Fruit fly (Drosophila melanogaster) whole organism, pupa: ENCODE measurements around the gene CG7299.
A peak's percentile ranks its signal among the peaks of the same experiment; 100 is the strongest.

Source experiments
- CG10348 ChIP-seq: fragments of 200-800 bp; sonication (Bioruptor generic); IDR thresholded peaks from 2 replicates; pipeline ENCODE4 v1.3.6; 2022; ENCODE audit warnings: missing biosample characterization, missing genetic modification characterization
- CG12605 ChIP-seq: fragments of 200-800 bp; sonication (Bioruptor generic); IDR thresholded peaks from 2 replicates; pipeline ENCODE4 v1.3.6; 2022; ENCODE audit warnings: missing biosample characterization, missing genetic modification characterization
- CG13204 ChIP-seq: fragments of 200-800 bp; sonication (Bioruptor generic); optimal IDR thresholded peaks from 2 replicates; lab custom pipeline; 2018; ENCODE audit warnings: missing biosample characterization, mild to moderate bottlenecking, missing genetic modification characterization, moderate library complexity
- CG14655 ChIP-seq: fragments of 200-800 bp; sonication (Bioruptor generic); optimal IDR thresholded peaks from 3 replicates; lab custom pipeline; 2017; ENCODE audit warnings: mild to moderate bottlenecking, missing biosample characterization, missing genetic modification reagents, missing genetic modification characterization
- CG15710 ChIP-seq: fragments of 200-800 bp; sonication (Bioruptor generic); optimal IDR thresholded peaks from 2 replicates; lab custom pipeline; 2018; ENCODE audit warnings: missing biosample characterization, mild to moderate bottlenecking, missing genetic modification characterization, moderate library complexity
- CG17806 ChIP-seq: fragments of 200-800 bp; sonication (Bioruptor generic); optimal IDR thresholded peaks from 2 replicates; lab custom pipeline; 2018; ENCODE audit warnings: missing biosample characterization, mild to moderate bottlenecking, missing genetic modification characterization, moderate library complexity
- CG32121 ChIP-seq: fragments of 200-800 bp; sonication (Bioruptor generic); IDR thresholded peaks from 2 replicates; pipeline ENCODE4 v1.3.6; 2022; ENCODE audit warnings: missing biosample characterization, missing genetic modification characterization
- CG34367 ChIP-seq: fragments of 200-800 bp; sonication (Bioruptor generic); optimal IDR thresholded peaks from 2 replicates; lab custom pipeline; 2018; ENCODE audit warnings: missing biosample characterization, mild to moderate bottlenecking, missing genetic modification characterization
- CG4496 ChIP-seq: fragments of 200-800 bp; sonication (Bioruptor generic); IDR thresholded peaks from 3 replicates; pipeline ENCODE4 v1.3.6; 2022; ENCODE audit warnings: missing biosample characterization, missing genetic modification characterization
- CG8159 ChIP-seq: fragments of 200-800 bp; sonication (Bioruptor generic); optimal IDR thresholded peaks from 3 replicates; lab custom pipeline; 2018; ENCODE audit warnings: missing biosample characterization, mild to moderate bottlenecking, missing genetic modification characterization, moderate library complexity
- CG8301 ChIP-seq: fragments of 200-800 bp; sonication (Bioruptor generic); optimal IDR thresholded peaks from 2 replicates; lab custom pipeline; 2018; ENCODE audit warnings: missing biosample characterization, mild to moderate bottlenecking, missing genetic modification characterization
- CG9948 ChIP-seq: fragments of 200-800 bp; sonication (Bioruptor generic); optimal IDR thresholded peaks from 2 replicates; lab custom pipeline; 2018; ENCODE audit warnings: missing biosample characterization, mild to moderate bottlenecking, missing genetic modification characterization, moderate library complexity
- D1 ChIP-seq: fragments of 200-800 bp; sonication (Bioruptor generic); optimal IDR thresholded peaks from 2 replicates; lab custom pipeline; 2018; ENCODE audit warnings: missing biosample characterization, mild to moderate bottlenecking, missing genetic modification characterization, moderate library complexity
- EcR ChIP-seq: fragments of 200-800 bp; sonication (Bioruptor generic); optimal IDR thresholded peaks from 3 replicates; lab custom pipeline; 2019; ENCODE audit warnings: missing biosample characterization, missing genetic modification characterization, mild to moderate bottlenecking, moderate library complexity, missing genetic modification reagents
- Ets98B ChIP-seq: fragments of 200-800 bp; sonication (Bioruptor generic); IDR thresholded peaks from 2 replicates; pipeline ENCODE4 v1.3.6; 2022; ENCODE audit warnings: missing biosample characterization, missing genetic modification characterization
- Pif1A ChIP-seq: fragments of 200-800 bp; sonication (Bioruptor generic); optimal IDR thresholded peaks from 3 replicates; lab custom pipeline; 2016; ENCODE audit warnings: missing biosample characterization, missing genetic modification characterization
- Pif1B ChIP-seq: fragments of 200-800 bp; sonication (Bioruptor generic); optimal IDR thresholded peaks from 3 replicates; lab custom pipeline; 2016; ENCODE audit warnings: missing biosample characterization, missing genetic modification characterization
- Snoo ChIP-seq: fragments of 200-800 bp; sonication (Bioruptor generic); optimal IDR thresholded peaks from 3 replicates; lab custom pipeline; 2017; ENCODE audit warnings: missing biosample characterization, mild to moderate bottlenecking, missing genetic modification characterization, inconsistent platforms
- fd96Ca ChIP-seq: fragments of 200-800 bp; sonication (Bioruptor generic); IDR thresholded peaks from 3 replicates; pipeline ENCODE4 v1.3.6; 2022; ENCODE audit warnings: missing biosample characterization, missing genetic modification characterization
- gl ChIP-seq: fragments of 200-800 bp; sonication (Bioruptor generic); optimal IDR thresholded peaks from 2 replicates; lab custom pipeline; 2018; ENCODE audit warnings: missing biosample characterization, mild to moderate bottlenecking, missing genetic modification characterization
- rn ChIP-seq: fragments of 200-800 bp; sonication (Bioruptor generic); IDR thresholded peaks from 2 replicates; pipeline ENCODE4 v1.3.6; 2022; ENCODE audit warnings: missing biosample characterization, missing genetic modification characterization

Gene CG7299

DNA sequence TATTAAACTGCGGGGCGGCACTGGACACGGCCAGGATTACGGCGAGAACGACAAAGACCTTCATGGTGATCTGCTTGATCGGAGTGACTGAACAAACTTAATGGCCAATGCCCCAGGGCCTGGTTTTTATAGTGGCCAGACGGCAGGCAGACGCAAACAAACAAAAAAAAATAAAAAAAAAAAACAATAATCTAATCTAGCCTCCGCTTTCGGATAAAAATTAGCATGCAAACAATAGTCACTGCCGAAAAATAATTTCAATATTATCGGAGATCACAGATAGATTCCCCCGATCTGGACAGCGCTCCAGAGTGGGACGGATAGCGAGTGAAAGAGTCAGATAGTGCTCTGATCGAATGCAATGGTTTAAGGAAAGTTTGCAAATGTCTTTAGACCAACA is at the start of gene CG7299:
TSS of gene CG7299 (minus strand) at position 101 of the 400 bp plus-strand sequence.
- TF ChIP-seq rn (GFP tag; lab: Robert Waterston, UW): no peak
- TF ChIP-seq Snoo (tag; lab: Kevin White, UChicago): no peak
- no peak for TF ChIP-seq CG15710 (tag; lab: Kevin White, UChicago)
- no peak for TF ChIP-seq gl
- no peak for TF ChIP-seq CG4496
- TF ChIP-seq CG14655 (GFP tag; lab: Kevin White, UChicago): no peak
- TF ChIP-seq Pif1B (GFP tag; lab: Kevin White, UChicago): no peak
- TF ChIP-seq Ets98B (GFP tag; lab: Robert Waterston, UW): no peak
- no peak for TF ChIP-seq CG17806 (tag; lab: Kevin White, UChicago)
- no peak for TF ChIP-seq CG9948 (tag; lab: Kevin White, UChicago)
- TF ChIP-seq D1 (tag; lab: Kevin White, UChicago): no peak
- no peak for TF ChIP-seq CG32121 (GFP tag; lab: Robert Waterston, UW)
- TF ChIP-seq, all 21 proteins: peak for 0

DNA sequence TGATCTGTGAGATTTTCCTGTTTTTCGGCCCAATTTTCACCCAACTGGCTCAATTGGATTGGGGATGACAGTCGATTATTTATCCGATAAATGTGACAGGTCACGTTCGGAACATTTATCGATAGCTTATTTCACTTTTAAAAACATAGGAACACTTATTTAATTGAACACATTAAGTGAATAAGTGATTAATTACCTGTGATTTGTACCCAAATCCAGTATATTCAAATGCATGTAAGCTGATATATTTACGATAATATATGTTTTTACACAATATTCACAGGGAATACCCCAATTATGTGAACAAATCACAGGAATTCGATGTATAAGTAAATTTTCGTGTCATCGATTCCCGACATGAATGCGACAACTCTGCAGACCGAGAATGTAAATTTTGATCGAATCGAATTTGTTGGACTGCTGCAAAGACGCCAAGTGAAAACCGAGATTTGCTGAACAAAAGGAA is 48.2 kb upstream of the CG7299 start, which contains the start of the genes EMC3 and Dpy-30L1:
TSS of gene EMC3 (minus strand) at position 81 of the 466 bp plus-strand sequence.
TSS of gene Dpy-30L1 (plus strand) at position 311 of the 466 bp plus-strand sequence.
- TF ChIP-seq CG4496: peak; percentile 20; the same call in 1 of the 3 replicates
- no peak for TF ChIP-seq rn (GFP tag; lab: Robert Waterston, UW)
- peak; percentile 43; the same call in 1 of the 2 replicates for TF ChIP-seq Ets98B (GFP tag; lab: Robert Waterston, UW)
- no peak for TF ChIP-seq CG14655 (GFP tag; lab: Kevin White, UChicago)
- TF ChIP-seq Snoo (tag; lab: Kevin White, UChicago): peak; percentile 27
- TF ChIP-seq CG15710 (tag; lab: Kevin White, UChicago): peak; percentile 53
- peak; percentile 5 for TF ChIP-seq CG9948 (tag; lab: Kevin White, UChicago)
- TF ChIP-seq CG17806 (tag; lab: Kevin White, UChicago): peak; percentile 35

DNA sequence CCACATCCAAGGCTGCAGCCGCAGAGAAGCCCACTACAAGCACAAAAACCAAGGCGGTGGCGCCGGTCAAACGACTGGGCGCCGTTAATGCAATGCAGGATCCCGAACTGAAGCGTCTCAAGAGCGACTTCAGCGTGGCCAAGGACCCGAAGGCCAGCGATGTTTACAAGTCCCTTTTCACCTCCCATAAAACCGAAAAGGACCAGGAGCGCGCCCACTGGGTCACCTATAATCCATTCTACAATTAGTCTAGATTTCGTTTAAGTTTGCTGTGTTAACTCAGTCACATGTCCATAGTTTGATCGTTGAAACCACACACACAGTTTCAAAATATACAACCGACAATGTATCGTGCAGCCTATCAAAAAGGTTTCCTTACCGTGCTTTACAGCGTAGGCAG is 45.7 kb upstream of the CG7299 start, which contains the start of gene CG17118:
TSS of gene CG17118 (plus strand) at position 301 of the 400 bp plus-strand sequence.
- TF ChIP-seq CG10348 (no peak), fd96Ca (GFP tag; lab: Robert Waterston, UW) (no peak), CG17806 (tag; lab: Kevin White, UChicago) (no peak), Pif1A (GFP tag; lab: Kevin White, UChicago) (no peak), CG13204 (GFP tag; lab: Kevin White, UChicago) (no peak), CG12605 (GFP tag; lab: Robert Waterston, UW) (no peak), rn (GFP tag; lab: Robert Waterston, UW) (no peak), CG15710 (tag; lab: Kevin White, UChicago) (no peak), CG9948 (tag; lab: Kevin White, UChicago) (no peak), CG34367 (tag; lab: Kevin White, UChicago) (no peak), Ets98B (GFP tag; lab: Robert Waterston, UW) (no peak), Snoo (tag; lab: Kevin White, UChicago) (no peak), gl (no peak), CG14655 (GFP tag; lab: Kevin White, UChicago) (no peak), CG8159 (tag; lab: Kevin White, UChicago) (no peak), EcR (GFP tag; lab: Kevin White, UChicago) (no peak), Pif1B (GFP tag; lab: Kevin White, UChicago) (no peak), D1 (tag; lab: Kevin White, UChicago) (no peak), CG32121 (GFP tag; lab: Robert Waterston, UW) (no peak), CG8301 (no peak)

DNA sequence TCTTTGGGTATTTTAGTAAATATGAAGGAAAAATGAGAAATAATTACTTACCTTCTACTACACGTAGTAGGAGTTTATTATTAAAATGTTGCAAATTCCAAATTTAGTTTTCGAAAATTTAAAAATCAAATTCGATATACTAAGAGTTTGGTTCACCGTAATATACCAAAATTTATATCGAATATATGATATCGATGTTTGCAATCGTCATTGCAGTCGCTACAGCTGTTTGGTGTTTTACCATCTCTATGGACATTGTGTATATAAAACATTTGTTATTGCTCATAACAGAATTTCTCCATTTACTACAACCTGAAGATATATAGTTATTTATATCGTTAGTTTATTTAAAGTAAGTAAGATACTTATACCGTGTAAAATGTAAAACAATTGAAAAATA is 44.5 kb upstream of the CG7299 start, which contains the start of gene CG6443:
TSS of gene CG6443 (plus strand) at position 228 of the 400 bp plus-strand sequence.
- TF ChIP-seq CG4496 (no peak), Pif1A (GFP tag; lab: Kevin White, UChicago) (no peak), CG12605 (GFP tag; lab: Robert Waterston, UW) (no peak)
- TF ChIP-seq, all 21 proteins: peak for 0

DNA sequence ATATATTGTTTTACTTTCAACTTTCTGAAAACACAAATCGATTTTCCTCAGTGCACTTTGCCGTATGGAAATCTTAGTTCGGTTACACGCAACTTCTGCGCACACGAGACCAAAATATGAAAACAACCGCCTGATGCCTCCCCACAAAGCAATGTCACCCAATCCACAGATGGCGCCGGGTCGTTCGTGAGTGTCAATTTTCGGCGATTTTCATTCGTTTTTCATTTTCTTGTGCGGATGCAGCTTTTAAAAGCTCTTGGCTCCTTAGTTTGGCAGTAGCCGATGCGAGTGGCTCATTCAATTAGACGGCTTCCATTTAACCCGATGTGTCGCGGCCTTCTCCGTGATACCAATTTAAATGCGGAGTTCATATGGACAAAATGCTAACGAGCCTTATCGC is 39.7 kb upstream of the CG7299 start, which contains the start of gene CG6431:
TSS of gene CG6431 (plus strand) at position 301 of the 400 bp plus-strand sequence.
- TF ChIP-seq CG34367 (tag; lab: Kevin White, UChicago) (no peak), CG15710 (tag; lab: Kevin White, UChicago) (no peak), EcR (GFP tag; lab: Kevin White, UChicago) (no peak), CG13204 (GFP tag; lab: Kevin White, UChicago) (no peak), CG8159 (tag; lab: Kevin White, UChicago) (no peak)

DNA sequence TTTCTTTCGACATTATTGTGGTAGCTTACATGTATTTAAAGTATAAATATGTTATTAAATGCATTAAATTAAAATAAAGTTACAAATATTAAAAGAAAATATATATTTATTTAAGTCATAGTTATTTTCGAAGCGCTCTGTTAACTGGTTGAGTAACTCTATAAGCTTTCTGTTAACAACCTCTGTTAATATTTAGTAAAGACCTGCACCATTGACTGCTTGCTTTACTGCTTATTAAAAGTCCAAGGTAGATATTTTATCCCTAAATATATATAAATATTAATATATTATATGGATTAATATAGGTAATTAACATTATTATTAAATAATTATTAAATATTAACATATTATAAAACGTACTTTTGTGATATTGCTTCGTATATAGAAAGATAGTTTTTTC is 37.3 kb upstream of the CG7299 start:
- TF ChIP-seq CG17806 (tag; lab: Kevin White, UChicago) (no peak), D1 (tag; lab: Kevin White, UChicago) (peak; percentile 56), CG32121 (GFP tag; lab: Robert Waterston, UW) (no peak), Snoo (tag; lab: Kevin White, UChicago) (no peak), CG8301 (no peak), CG8159 (tag; lab: Kevin White, UChicago) (no peak)
